Worm (Caenorhabditis elegans): ENCODE measurements around the gene ocr-4.

- TF ChIP-seq blmp-1 (tag; optimal IDR thresholded peaks at IDR 0.05; ENCODE audit: insufficient read depth) (no peak), fos-1 (tag; optimal IDR thresholded peaks at IDR 0.05) (no peak), ceh-16 (tag; optimal IDR thresholded peaks at IDR 0.05) (no peak), Y55F3AM.14 (GFP tag; optimal IDR thresholded peaks at IDR 0.05) (no peak), C34F6.9 (tag; optimal IDR thresholded peaks at IDR 0.05) (no peak), aly-2 (tag; optimal IDR thresholded peaks at IDR 0.05) (no peak), ama-1 (optimal IDR thresholded peaks at IDR 0.05) (no peak), nhr-10 (tag; optimal IDR thresholded peaks at IDR 0.05) (no peak), alr-1 (tag; optimal IDR thresholded peaks at IDR 0.05) (no peak), ztf-11 (tag; optimal IDR thresholded peaks at IDR 0.05) (no peak), nhr-237 (tag; optimal IDR thresholded peaks at IDR 0.05) (no peak), egl-27 (tag; optimal IDR thresholded peaks at IDR 0.05) (no peak), nhr-23 (tag; optimal IDR thresholded peaks at IDR 0.05) (no peak)
These were observed at the start of gene ocr-4 for ce11 chrIV:7332695-7333094.

Data from whole organism, L2 larva.